Worm (Caenorhabditis elegans) whole organism, L3 larva: ENCODE measurements around the gene ZC196.8.

Source experiments
- ama-1 ChIP-seq: fragments of 150-350 bp; optimal IDR thresholded peaks from 2 replicates; lab custom pipeline; 2018
- ceh-28 ChIP-seq: fragments of 150-350 bp; optimal IDR thresholded peaks from 2 replicates; lab custom pipeline; 2014; ENCODE audit warnings: missing biosample characterization, missing genetic modification reagents, missing genetic modification characterization
- daf-12 ChIP-seq: fragments of 150-350 bp; optimal IDR thresholded peaks from 2 replicates; lab custom pipeline; 2014; ENCODE audit warnings: missing biosample characterization, missing genetic modification reagents, missing genetic modification characterization
- fos-1 ChIP-seq: fragments of 150-350 bp; optimal IDR thresholded peaks from 2 replicates; lab custom pipeline; 2014; ENCODE audit warnings: missing biosample characterization, missing genetic modification characterization
- lin-39 ChIP-seq: fragments of 150-350 bp; optimal IDR thresholded peaks from 2 replicates; lab custom pipeline; 2018; ENCODE audit warnings: missing biosample characterization, missing genetic modification reagents, missing genetic modification characterization
- nfya-1 ChIP-seq: sonication (generic microtip); optimal IDR thresholded peaks from 2 replicates; lab custom pipeline; 2017; ENCODE audit warnings: missing genetic modification characterization, mild to moderate bottlenecking, missing compliant biosample characterization, antibody characterized with exemption, moderate library complexity; ENCODE audit not compliant: insufficient read depth
- nhr-76 ChIP-seq: fragments of 150-350 bp; sonication (generic microtip); optimal IDR thresholded peaks from 5 replicates; lab custom pipeline; 2014; ENCODE audit warnings: missing biosample characterization, missing genetic modification characterization
- pqm-1 ChIP-seq: fragments of 150-350 bp; optimal IDR thresholded peaks from 2 replicates; lab custom pipeline; 2017; ENCODE audit warnings: missing biosample characterization, missing genetic modification characterization, inconsistent platforms
- snpc-4 ChIP-seq: fragments of 150-350 bp; optimal IDR thresholded peaks from 2 replicates; lab custom pipeline; 2014; ENCODE audit warnings: missing biosample characterization, missing genetic modification characterization
- unc-62 ChIP-seq: fragments of 150-350 bp; sonication (generic microtip); optimal IDR thresholded peaks from 4 replicates; lab custom pipeline; 2014; ENCODE audit warnings: missing biosample characterization, missing genetic modification reagents, missing genetic modification characterization
- zag-1 ChIP-seq: fragments of 150-350 bp; optimal IDR thresholded peaks from 2 replicates; lab custom pipeline; 2014; ENCODE audit warnings: missing biosample characterization, missing genetic modification characterization

ce11 chrV:8673498-8673897 lies 48.6 kb downstream of the ZC196.8 start, which contains the start of gene ZC190.5:
- TF ChIP-seq zag-1 (tag; lab: Kevin White, UChicago) (no peak), nhr-76 (no peak), fos-1 (tag; lab: Kevin White, UChicago) (no peak), nfya-1 (tag; lab: Kevin White, UChicago) (no peak), daf-12 (no peak), pqm-1 (tag; lab: Kevin White, UChicago) (no peak), snpc-4 (tag; lab: Kevin White, UChicago) (no peak), ceh-28 (tag; lab: Kevin White, UChicago) (no peak), unc-62 (no peak), lin-39 (tag; lab: Kevin White, UChicago) (no peak), ama-1 (no peak)
